Worm (Caenorhabditis elegans) whole organism, mixed stage, embryonic: ENCODE results near the gene daf-5.

Source experiments
- M03D4.4 ChIP-seq: sonication (generic microtip); optimal IDR thresholded peaks from 2 replicates; lab custom pipeline; 2017; ENCODE audit warnings: mild to moderate bottlenecking, missing genetic modification characterization, missing compliant biosample characterization
- bed-3 ChIP-seq: fragments of 200-800 bp; sonication (Bioruptor generic); optimal IDR thresholded peaks from 3 replicates; lab custom pipeline; 2018; ENCODE audit warnings: mild to moderate bottlenecking, missing genetic modification characterization, moderate library complexity, missing compliant biosample characterization
- blmp-1 ChIP-seq: fragments of 150-350 bp; optimal IDR thresholded peaks from 2 replicates; lab custom pipeline; 2014; ENCODE audit warnings: missing biosample characterization, missing genetic modification characterization
- ceh-39 ChIP-seq: fragments of 150-350 bp; optimal IDR thresholded peaks from 2 replicates; lab custom pipeline; 2014; ENCODE audit warnings: missing biosample characterization, missing genetic modification characterization
- ceh-43 ChIP-seq: fragments of 200-800 bp; sonication (Bioruptor generic); optimal IDR thresholded peaks from 2 replicates; lab custom pipeline; 2018; ENCODE audit warnings: mild to moderate bottlenecking, missing genetic modification characterization, moderate library complexity, missing compliant biosample characterization
- ceh-83 ChIP-seq: fragments of 200-800 bp; sonication (Bioruptor generic); optimal IDR thresholded peaks from 2 replicates; lab custom pipeline; 2018; ENCODE audit warnings: mild to moderate bottlenecking, missing genetic modification characterization, missing compliant biosample characterization
- ces-1 ChIP-seq: fragments of 150-350 bp; optimal IDR thresholded peaks from 2 replicates; lab custom pipeline; 2014; ENCODE audit warnings: missing biosample characterization, missing genetic modification reagents, missing genetic modification characterization
- cnd-1 ChIP-seq: fragments of 200-800 bp; sonication (Bioruptor generic); optimal IDR thresholded peaks from 2 replicates; lab custom pipeline; 2018; ENCODE audit warnings: mild to moderate bottlenecking, missing genetic modification characterization, missing compliant biosample characterization
- drap-1 ChIP-seq: fragments of 200-800 bp; sonication (Bioruptor generic); optimal IDR thresholded peaks from 3 replicates; lab custom pipeline; 2018; ENCODE audit warnings: mild to moderate bottlenecking, missing genetic modification characterization, missing compliant biosample characterization
- elt-1 ChIP-seq: sonication (generic microtip); optimal IDR thresholded peaks from 2 replicates; lab custom pipeline; 2017; ENCODE audit warnings: missing genetic modification characterization, mild to moderate bottlenecking, missing compliant biosample characterization, antibody characterized with exemption, moderate library complexity, borderline replicate concordance; ENCODE audit not compliant: insufficient read depth
- elt-3 ChIP-seq: fragments of 150-350 bp; optimal IDR thresholded peaks from 2 replicates; lab custom pipeline; 2014; ENCODE audit warnings: missing biosample characterization, missing genetic modification characterization
- flh-1 ChIP-seq: fragments of 200-800 bp; sonication (Bioruptor generic); optimal IDR thresholded peaks from 2 replicates; lab custom pipeline; 2018; ENCODE audit warnings: mild to moderate bottlenecking, missing genetic modification characterization, moderate library complexity, missing compliant biosample characterization
- ham-2 ChIP-seq: fragments of 200-800 bp; sonication (Bioruptor generic); optimal IDR thresholded peaks from 2 replicates; lab custom pipeline; 2018; ENCODE audit warnings: mild to moderate bottlenecking, missing genetic modification characterization, missing compliant biosample characterization
- hlh-1 ChIP-seq: fragments of 150-350 bp; optimal IDR thresholded peaks from 2 replicates; lab custom pipeline; 2014; ENCODE audit warnings: missing biosample characterization, missing genetic modification reagents, missing genetic modification characterization
- lin-13 ChIP-seq: fragments of 150-350 bp; optimal IDR thresholded peaks from 2 replicates; lab custom pipeline; 2014; ENCODE audit warnings: missing biosample characterization, missing genetic modification characterization
- lin-32 ChIP-seq: fragments of 200-800 bp; sonication (Bioruptor generic); optimal IDR thresholded peaks from 2 replicates; lab custom pipeline; 2018; ENCODE audit warnings: mild to moderate bottlenecking, missing genetic modification characterization, missing compliant biosample characterization
- lsy-2 ChIP-seq: fragments of 150-350 bp; optimal IDR thresholded peaks from 2 replicates; lab custom pipeline; 2014; ENCODE audit warnings: missing biosample characterization, missing genetic modification characterization
- mab-5 ChIP-seq: fragments of 150-350 bp; optimal IDR thresholded peaks from 2 replicates; lab custom pipeline; 2014; ENCODE audit warnings: missing biosample characterization, missing genetic modification characterization
- mep-1 ChIP-seq: fragments of 150-350 bp; optimal IDR thresholded peaks from 2 replicates; lab custom pipeline; 2017; ENCODE audit warnings: missing biosample characterization, missing genetic modification reagents, missing genetic modification characterization, inconsistent platforms
- mls-2 ChIP-seq: sonication (generic microtip); optimal IDR thresholded peaks from 2 replicates; lab custom pipeline; 2016; ENCODE audit warnings: mild to moderate bottlenecking, missing genetic modification characterization, moderate library complexity, missing compliant biosample characterization
- nhr-12 ChIP-seq: fragments of 150-350 bp; optimal IDR thresholded peaks from 2 replicates; lab custom pipeline; 2014; ENCODE audit warnings: missing biosample characterization, missing genetic modification characterization
- nhr-2 ChIP-seq: fragments of 150-350 bp; optimal IDR thresholded peaks from 2 replicates; lab custom pipeline; 2014; ENCODE audit warnings: missing biosample characterization, missing genetic modification characterization
- nhr-237 ChIP-seq: fragments of 150-350 bp; optimal IDR thresholded peaks from 2 replicates; lab custom pipeline; 2014; ENCODE audit warnings: missing biosample characterization, missing genetic modification characterization
- nhr-28 ChIP-seq: fragments of 150-350 bp; optimal IDR thresholded peaks from 2 replicates; lab custom pipeline; 2014; ENCODE audit warnings: missing biosample characterization, missing genetic modification characterization
- nhr-76 ChIP-seq: sonication (generic microtip); optimal IDR thresholded peaks from 2 replicates; lab custom pipeline; 2017; ENCODE audit warnings: missing biosample characterization, missing genetic modification characterization
- pha-4 ChIP-seq: fragments of 150-350 bp; optimal IDR thresholded peaks from 2 replicates; lab custom pipeline; 2018; ENCODE audit warnings: missing biosample characterization, missing genetic modification reagents, missing genetic modification characterization
- sem-2 ChIP-seq: fragments of 200-800 bp; sonication (Bioruptor generic); optimal IDR thresholded peaks from 2 replicates; lab custom pipeline; 2018; ENCODE audit warnings: mild to moderate bottlenecking, missing genetic modification characterization, missing compliant biosample characterization
- snpc-4 ChIP-seq: fragments of 150-350 bp; optimal IDR thresholded peaks from 2 replicates; lab custom pipeline; 2014; ENCODE audit warnings: missing biosample characterization, missing genetic modification characterization
- sptf-1 ChIP-seq: sonication (generic microtip); optimal IDR thresholded peaks from 2 replicates; lab custom pipeline; 2017; ENCODE audit warnings: mild to moderate bottlenecking, missing genetic modification characterization, moderate library complexity, missing compliant biosample characterization
- tbx-8 ChIP-seq: fragments of 200-800 bp; sonication (Bioruptor generic); optimal IDR thresholded peaks from 2 replicates; lab custom pipeline; 2018; ENCODE audit warnings: mild to moderate bottlenecking, missing genetic modification characterization, moderate library complexity, missing compliant biosample characterization
- unc-120 ChIP-seq: sonication (generic microtip); optimal IDR thresholded peaks from 2 replicates; lab custom pipeline; 2017; ENCODE audit warnings: missing genetic modification characterization, missing compliant biosample characterization; ENCODE audit not compliant: poor library complexity, severe bottlenecking
- unc-39 ChIP-seq: fragments of 150-350 bp; optimal IDR thresholded peaks from 2 replicates; lab custom pipeline; 2014; ENCODE audit warnings: missing biosample characterization, missing genetic modification characterization
- unc-62 ChIP-seq: fragments of 150-350 bp; optimal IDR thresholded peaks from 2 replicates; lab custom pipeline; 2014; ENCODE audit warnings: missing biosample characterization, missing genetic modification reagents, missing genetic modification characterization
- zip-8 ChIP-seq: fragments of 150-350 bp; optimal IDR thresholded peaks from 2 replicates; lab custom pipeline; 2014; ENCODE audit warnings: missing biosample characterization, missing genetic modification characterization
- ztf-11 ChIP-seq: fragments of 150-350 bp; optimal IDR thresholded peaks from 2 replicates; lab custom pipeline; 2014; ENCODE audit warnings: missing biosample characterization, missing genetic modification characterization

The daf-5 gene

DNA sequence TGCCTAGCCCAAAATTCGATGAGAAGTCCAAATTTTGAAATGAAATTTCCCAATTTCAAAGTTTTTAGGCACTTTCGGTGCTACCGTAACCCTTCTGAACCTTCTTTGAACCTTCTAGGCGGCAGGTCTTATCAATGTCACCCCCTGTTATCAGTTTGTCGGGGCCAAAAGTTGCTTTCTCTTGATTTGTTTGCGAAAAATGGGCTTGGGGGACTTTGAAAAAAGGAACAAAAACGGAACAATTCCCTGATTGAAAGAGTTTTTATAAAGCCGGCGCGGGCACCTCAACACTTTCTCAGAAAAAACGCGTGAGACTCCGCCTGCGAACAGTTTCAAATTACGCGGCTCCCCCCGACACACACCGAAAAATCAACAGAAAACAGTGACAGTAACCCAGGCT lies 1.0 kb upstream of the daf-5 start:
- TF ChIP-seq nhr-2 = no peak
- no peak for TF ChIP-seq hlh-1 (tag; lab: Kevin White, UChicago)
- no peak for TF ChIP-seq unc-39 (tag; lab: Kevin White, UChicago)
- no peak for TF ChIP-seq unc-62 (GFP tag; lab: Kevin White, UChicago)
- no peak for TF ChIP-seq bed-3 (GFP tag; lab: Kevin White, UChicago)
- TF ChIP-seq nhr-237 (tag; lab: Kevin White, UChicago) = no peak

DNA sequence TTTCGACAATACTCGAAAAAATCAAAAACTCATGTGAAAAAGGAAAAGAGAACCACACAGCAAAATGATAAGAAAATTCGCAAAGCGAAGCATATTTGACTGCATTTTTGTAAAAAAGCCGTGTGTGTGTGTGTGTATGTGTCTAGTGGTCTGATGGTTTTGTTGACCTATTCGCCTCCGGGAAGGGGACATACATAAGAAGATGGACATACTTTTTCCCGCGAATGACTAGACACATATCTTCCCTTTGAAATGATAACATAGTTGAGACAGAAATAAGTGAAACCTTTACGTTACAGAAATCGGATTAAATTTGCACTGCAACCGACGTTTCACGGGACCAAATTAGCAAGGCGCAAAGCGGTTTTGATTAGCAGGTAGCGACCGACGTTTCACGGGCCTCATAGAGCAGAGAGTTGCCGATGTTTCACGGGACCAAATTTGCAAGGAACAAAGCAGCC lies 600 bp downstream of the daf-5 start:
- TF ChIP-seq sptf-1 = no peak
- TF ChIP-seq unc-62 (GFP tag; lab: Kevin White, UChicago) = no peak
- TF ChIP-seq zip-8 = no peak
- no peak for TF ChIP-seq tbx-8 (GFP tag; lab: Kevin White, UChicago)
- no peak for TF ChIP-seq ztf-11 (tag; lab: Kevin White, UChicago)
- no peak for TF ChIP-seq pha-4 (tag; lab: Kevin White, UChicago)
- no peak for TF ChIP-seq ces-1 (GFP tag; lab: Kevin White, UChicago)
- TF ChIP-seq nhr-12 (tag; lab: Kevin White, UChicago) = no peak
- TF ChIP-seq drap-1 = no peak
- TF ChIP-seq cnd-1 (tag; lab: Kevin White, UChicago) = no peak
- TF ChIP-seq ham-2 (GFP tag; lab: Kevin White, UChicago) = no peak
- no peak for TF ChIP-seq ceh-83
- TF ChIP-seq lin-13 (tag; lab: Kevin White, UChicago) = no peak
- no peak for TF ChIP-seq ceh-39
- no peak for TF ChIP-seq lsy-2 (tag; lab: Kevin White, UChicago)
- TF ChIP-seq nhr-28 (tag; lab: Kevin White, UChicago) = no peak
- TF ChIP-seq, all 35 proteins: peak for 0

DNA sequence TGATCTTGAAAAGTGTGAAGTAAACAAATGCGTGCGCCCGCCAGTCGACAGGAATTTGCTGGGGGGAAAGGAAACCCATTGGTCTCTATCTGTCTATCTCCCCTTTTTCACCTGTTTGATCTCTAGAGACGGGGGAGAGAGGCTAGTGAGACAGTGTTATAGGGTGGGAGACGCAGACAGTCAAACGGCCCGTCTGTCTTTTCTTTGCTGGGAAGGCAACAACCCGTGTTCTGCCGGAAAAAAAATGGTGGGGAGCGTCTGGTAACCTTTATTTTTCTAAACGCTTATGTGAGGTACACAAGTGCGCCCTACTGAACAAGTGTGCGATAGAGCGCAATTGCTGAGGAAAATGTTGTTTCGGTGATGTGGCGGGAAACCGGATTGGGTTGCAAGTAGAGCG lies 1.6 kb downstream of the daf-5 start:
- TF ChIP-seq mab-5 (tag; lab: Kevin White, UChicago) (no peak), unc-120 (peak; percentile 69), ham-2 (GFP tag; lab: Kevin White, UChicago) (peak; percentile 13), drap-1 (no peak), elt-3 (tag; lab: Kevin White, UChicago) (no peak), lin-32 (no peak), unc-39 (tag; lab: Kevin White, UChicago) (no peak), ces-1 (GFP tag; lab: Kevin White, UChicago) (no peak), lin-13 (tag; lab: Kevin White, UChicago) (no peak), mls-2 (no peak), ceh-43 (GFP tag; lab: Kevin White, UChicago) (no peak), tbx-8 (GFP tag; lab: Kevin White, UChicago) (no peak), unc-62 (GFP tag; lab: Kevin White, UChicago) (no peak), blmp-1 (tag; lab: Kevin White, UChicago) (no peak), nhr-28 (tag; lab: Kevin White, UChicago) (no peak), nhr-2 (no peak), snpc-4 (tag; lab: Kevin White, UChicago) (no peak), sem-2 (no peak), mep-1 (tag; lab: Kevin White, UChicago) (peak; percentile 56), sptf-1 (no peak), ztf-11 (tag; lab: Kevin White, UChicago) (no peak), ceh-39 (no peak), flh-1 (no peak), nhr-237 (tag; lab: Kevin White, UChicago) (peak; percentile 26), M03D4.4 (tag; lab: Kevin White, UChicago) (no peak), pha-4 (tag; lab: Kevin White, UChicago) (no peak), zip-8 (no peak), nhr-12 (tag; lab: Kevin White, UChicago) (no peak), elt-1 (tag; lab: Kevin White, UChicago) (peak; percentile 23), cnd-1 (tag; lab: Kevin White, UChicago) (peak; percentile 52), nhr-76 (tag; lab: Kevin White, UChicago) (no peak), bed-3 (GFP tag; lab: Kevin White, UChicago) (no peak), ceh-83 (no peak), hlh-1 (tag; lab: Kevin White, UChicago) (peak; percentile 75), lsy-2 (tag; lab: Kevin White, UChicago) (no peak)
